Worm (Caenorhabditis elegans): ENCODE results near the gene decr-1.1.

DNA sequence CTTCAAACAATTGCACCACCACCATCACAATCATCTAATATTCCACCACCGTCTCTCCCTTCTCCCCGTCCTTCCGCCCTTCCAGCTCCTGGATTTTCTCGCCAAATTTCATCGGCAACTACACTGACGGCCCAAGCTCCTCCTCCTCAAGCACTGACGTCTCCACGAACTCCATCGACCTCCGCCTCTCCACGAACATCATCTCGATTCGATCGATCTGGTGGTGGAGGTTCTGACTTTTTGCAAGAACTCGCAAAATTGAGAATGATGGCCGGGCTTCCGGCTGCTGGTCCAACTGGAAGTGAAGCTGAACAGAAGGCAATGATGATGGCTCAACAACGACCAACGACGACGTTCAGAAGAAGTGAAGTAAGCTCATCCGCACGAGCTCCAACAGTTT, 11.8 kb downstream of the decr-1.1 start:
- no peak for TF ChIP-seq unc-62 (GFP tag; optimal IDR thresholded peaks at IDR 0.05)
- no peak for TF ChIP-seq elt-3 (tag; optimal IDR thresholded peaks at IDR 0.05)
- no peak for TF ChIP-seq sem-2 (GFP tag; optimal IDR thresholded peaks at IDR 0.05)
- TF ChIP-seq hlh-1 (tag; optimal IDR thresholded peaks at IDR 0.05): no peak
- TF ChIP-seq snpc-4 (tag; optimal IDR thresholded peaks at IDR 0.05): no peak
- no peak for TF ChIP-seq lsy-2 (tag; optimal IDR thresholded peaks at IDR 0.05)
- no peak for TF ChIP-seq ztf-11 (tag; optimal IDR thresholded peaks at IDR 0.05)
- no peak for TF ChIP-seq nhr-2 (tag; optimal IDR thresholded peaks at IDR 0.05)
- no peak for TF ChIP-seq nhr-76 (tag; optimal IDR thresholded peaks at IDR 0.05)
